Worm (Caenorhabditis elegans) whole organism, L4 larva: ENCODE results near the gene ncx-9.

Experiments
- F10B5.3 ChIP-seq: sonication (generic microtip); optimal IDR thresholded peaks from 2 replicates; lab custom pipeline; 2016; ENCODE audit warnings: mild to moderate bottlenecking, missing genetic modification characterization, missing compliant biosample characterization
- Y5F2A.4 ChIP-seq: fragments of 200-800 bp; sonication (Bioruptor generic); optimal IDR thresholded peaks from 2 replicates; lab custom pipeline; 2018; ENCODE audit warnings: mild to moderate bottlenecking, missing genetic modification characterization, missing compliant biosample characterization
- ceh-28 ChIP-seq: fragments of 150-350 bp; optimal IDR thresholded peaks from 2 replicates; lab custom pipeline; 2014; ENCODE audit warnings: missing biosample characterization, missing genetic modification reagents, missing genetic modification characterization
- egl-43 ChIP-seq: fragments of 200-800 bp; sonication (Bioruptor generic); IDR thresholded peaks from 2 replicates; pipeline ENCODE4 v1.3.6; 2022; ENCODE audit warnings: missing genetic modification reagents, missing genetic modification characterization, missing compliant biosample characterization
- fos-1 ChIP-seq: fragments of 150-350 bp; optimal IDR thresholded peaks from 2 replicates; lab custom pipeline; 2014; ENCODE audit warnings: missing biosample characterization, missing genetic modification characterization
- mdl-1 ChIP-seq, 2 experiments: fragments of 150-350 bp in 1 of 2; sonication (generic microtip) in 1 of 2; optimal IDR thresholded peaks; 2 replicates each; lab custom pipeline; 2014 to 2017; ENCODE audit warnings: missing biosample characterization in 2 of 2, missing genetic modification characterization in 2 of 2
- mxl-2 ChIP-seq: fragments of 200-800 bp; sonication (Bioruptor generic); conservative IDR thresholded peaks from 2 replicates; pipeline ENCODE4 v1.3.6; 2022; ENCODE audit warnings: missing genetic modification reagents, missing genetic modification characterization, missing compliant biosample characterization
- nhr-10 ChIP-seq: fragments of 150-350 bp; optimal IDR thresholded peaks from 2 replicates; lab custom pipeline; 2014; ENCODE audit warnings: missing biosample characterization, missing genetic modification characterization
- saeg-2 ChIP-seq: fragments of 200-800 bp; sonication (Bioruptor generic); IDR thresholded peaks from 2 replicates; pipeline ENCODE4 v1.3.6; 2022; ENCODE audit warnings: missing genetic modification reagents, missing genetic modification characterization, missing compliant biosample characterization
- snpc-4 ChIP-seq: fragments of 150-350 bp; optimal IDR thresholded peaks from 2 replicates; lab custom pipeline; 2014; ENCODE audit warnings: missing biosample characterization, missing genetic modification characterization
- unc-39 ChIP-seq: sonication (generic microtip); optimal IDR thresholded peaks from 2 replicates; lab custom pipeline; 2017; ENCODE audit warnings: missing biosample characterization, missing genetic modification characterization
- unc-62 ChIP-seq, 3 experiments: fragments of 150-350 bp in 1 of 3; sonication (generic microtip); optimal IDR thresholded peaks in 2 of 3; peaks in 1 of 3; 1 replicate in 1 of 3; 2 replicates in 2 of 3; lab custom pipeline; 2014 to 2017; ENCODE audit warnings: missing biosample characterization in 3 of 3, missing genetic modification characterization in 3 of 3, missing genetic modification reagents in 3 of 3, missing genotype in 1 of 3

ce11 chrV:5018067-5018466 lies 23.0 kb upstream of the ncx-9 start:
- TF ChIP-seq ceh-28, result no peak
- no peak for TF ChIP-seq Y5F2A.4
- peak in 1 of 2 experiments; percentile 77 for TF ChIP-seq unc-62 (GFP tag; optimal IDR thresholded peaks at IDR 0.05 in 1 of 2; lab: Kevin White, UChicago)
- TF ChIP-seq unc-62 (tag; optimal IDR thresholded peaks at IDR 0.05; lab: Kevin White, UChicago), result no peak
- TF ChIP-seq nhr-10 (tag; lab: Kevin White, UChicago), result no peak
- no peak for TF ChIP-seq saeg-2
- TF ChIP-seq snpc-4, result no peak
- no peak for TF ChIP-seq F10B5.3 (tag; lab: Kevin White, UChicago)
- TF ChIP-seq mxl-2 (GFP tag; lab: Robert Waterston, UW), result no peak
- TF ChIP-seq fos-1 (tag; lab: Kevin White, UChicago), result no peak
- TF ChIP-seq unc-39 (tag; lab: Kevin White, UChicago), result no peak
- no peak for TF ChIP-seq egl-43 (GFP tag; lab: Robert Waterston, UW)
- no peak for TF ChIP-seq mdl-1 (tag; optimal IDR thresholded peaks at IDR 0.05; lab: Kevin White, UChicago)
